Worm (Caenorhabditis elegans) whole organism, L3 larva: ENCODE measurements around the gene ugt-41.

Source experiments
- ZK546.5 ChIP-seq: sonication (generic microtip); optimal IDR thresholded peaks from 2 replicates; lab custom pipeline; 2017; ENCODE audit warnings: missing biosample characterization, missing genetic modification characterization
- aly-2 ChIP-seq: fragments of 150-350 bp; optimal IDR thresholded peaks from 2 replicates; lab custom pipeline; 2014; ENCODE audit warnings: missing biosample characterization, missing genetic modification characterization
- ama-1 ChIP-seq: fragments of 150-350 bp; optimal IDR thresholded peaks from 2 replicates; lab custom pipeline; 2018
- ceh-16 ChIP-seq: sonication (generic microtip); optimal IDR thresholded peaks from 2 replicates; lab custom pipeline; 2017; ENCODE audit warnings: missing biosample characterization, missing genetic modification characterization
- ceh-28 ChIP-seq: fragments of 150-350 bp; optimal IDR thresholded peaks from 2 replicates; lab custom pipeline; 2014; ENCODE audit warnings: missing biosample characterization, missing genetic modification reagents, missing genetic modification characterization
- ceh-82 ChIP-seq: fragments of 150-350 bp; optimal IDR thresholded peaks from 2 replicates; lab custom pipeline; 2014; ENCODE audit warnings: missing biosample characterization, missing genetic modification characterization
- ceh-9 ChIP-seq: sonication (generic microtip); optimal IDR thresholded peaks from 2 replicates; lab custom pipeline; 2018; ENCODE audit warnings: missing biosample characterization, missing genetic modification characterization
- daf-12 ChIP-seq: fragments of 150-350 bp; optimal IDR thresholded peaks from 2 replicates; lab custom pipeline; 2014; ENCODE audit warnings: missing biosample characterization, missing genetic modification reagents, missing genetic modification characterization
- egl-27 ChIP-seq: sonication (generic microtip); optimal IDR thresholded peaks from 4 replicates; lab custom pipeline; 2017; ENCODE audit warnings: missing biosample characterization, missing genetic modification reagents, missing genetic modification characterization
- egl-5 ChIP-seq: fragments of 150-350 bp; optimal IDR thresholded peaks from 2 replicates; lab custom pipeline; 2017; ENCODE audit warnings: missing biosample characterization, missing genetic modification reagents, missing genetic modification characterization, inconsistent platforms
- elt-1 ChIP-seq: fragments of 150-350 bp; optimal IDR thresholded peaks from 2 replicates; lab custom pipeline; 2014; ENCODE audit warnings: missing biosample characterization, missing genetic modification characterization
- elt-2 ChIP-seq: sonication (generic microtip); optimal IDR thresholded peaks from 2 replicates; lab custom pipeline; 2016; ENCODE audit warnings: missing genetic modification reagents, mild to moderate bottlenecking, missing genetic modification characterization, missing compliant biosample characterization
- eor-1 ChIP-seq, 2 experiments: fragments of 150-350 bp; optimal IDR thresholded peaks; 2 replicates each; lab custom pipeline; 2014 to 2018; ENCODE audit warnings: missing biosample characterization in 2 of 2, missing genetic modification characterization in 2 of 2
- fkh-2 ChIP-seq: fragments of 150-350 bp; optimal IDR thresholded peaks from 2 replicates; lab custom pipeline; 2014; ENCODE audit warnings: missing biosample characterization, missing genetic modification reagents, missing genetic modification characterization
- hmg-11 ChIP-seq: sonication (generic microtip); optimal IDR thresholded peaks from 2 replicates; lab custom pipeline; 2016; ENCODE audit warnings: missing genetic modification characterization, missing compliant biosample characterization
- jun-1 ChIP-seq: fragments of 150-350 bp; optimal IDR thresholded peaks from 2 replicates; lab custom pipeline; 2014; ENCODE audit warnings: missing biosample characterization, missing genetic modification reagents, missing genetic modification characterization
- lin-15B ChIP-seq: fragments of 150-350 bp; optimal IDR thresholded peaks from 2 replicates; lab custom pipeline; 2014; ENCODE audit warnings: missing biosample characterization, missing genetic modification characterization
- lsy-12 ChIP-seq: sonication (generic microtip); optimal IDR thresholded peaks from 2 replicates; lab custom pipeline; 2016; ENCODE audit warnings: mild to moderate bottlenecking, missing genetic modification characterization, missing compliant biosample characterization
- mdl-1 ChIP-seq: fragments of 150-350 bp; optimal IDR thresholded peaks from 2 replicates; lab custom pipeline; 2014; ENCODE audit warnings: missing biosample characterization, missing genetic modification characterization
- mml-1 ChIP-seq: fragments of 150-350 bp; sonication (generic microtip); optimal IDR thresholded peaks from 3 replicates; lab custom pipeline; 2014; ENCODE audit warnings: missing biosample characterization, missing genetic modification characterization
- nfya-1 ChIP-seq: sonication (generic microtip); optimal IDR thresholded peaks from 2 replicates; lab custom pipeline; 2017; ENCODE audit warnings: missing genetic modification characterization, mild to moderate bottlenecking, missing compliant biosample characterization, antibody characterized with exemption, moderate library complexity; ENCODE audit not compliant: insufficient read depth
- nhr-11 ChIP-seq: fragments of 150-350 bp; optimal IDR thresholded peaks from 2 replicates; lab custom pipeline; 2014; ENCODE audit warnings: missing biosample characterization, missing genetic modification characterization
- nhr-12 ChIP-seq: fragments of 150-350 bp; optimal IDR thresholded peaks from 2 replicates; lab custom pipeline; 2014; ENCODE audit warnings: missing biosample characterization, missing genetic modification characterization
- nhr-237 ChIP-seq: fragments of 150-350 bp; optimal IDR thresholded peaks from 2 replicates; lab custom pipeline; 2014; ENCODE audit warnings: missing biosample characterization, missing genetic modification characterization
- nhr-25 ChIP-seq: sonication (generic microtip); optimal IDR thresholded peaks from 2 replicates; lab custom pipeline; 2017; ENCODE audit warnings: missing biosample characterization, missing genetic modification characterization
- nhr-28 ChIP-seq: fragments of 150-350 bp; optimal IDR thresholded peaks from 2 replicates; lab custom pipeline; 2014; ENCODE audit warnings: missing biosample characterization, missing genetic modification characterization
- nhr-43 ChIP-seq: sonication (generic microtip); optimal IDR thresholded peaks from 2 replicates; lab custom pipeline; 2016; ENCODE audit warnings: mild to moderate bottlenecking, missing genetic modification characterization, missing compliant biosample characterization; ENCODE audit not compliant: poor library complexity, severe bottlenecking
- nhr-76 ChIP-seq: fragments of 150-350 bp; sonication (generic microtip); optimal IDR thresholded peaks from 5 replicates; lab custom pipeline; 2014; ENCODE audit warnings: missing biosample characterization, missing genetic modification characterization
- pha-4 ChIP-seq: fragments of 150-350 bp; optimal IDR thresholded peaks from 2 replicates; lab custom pipeline; 2014; ENCODE audit warnings: missing biosample characterization, missing genetic modification reagents, missing genetic modification characterization
- pqm-1 ChIP-seq: fragments of 150-350 bp; optimal IDR thresholded peaks from 2 replicates; lab custom pipeline; 2017; ENCODE audit warnings: missing biosample characterization, missing genetic modification characterization, inconsistent platforms
- sea-2 ChIP-seq: fragments of 150-350 bp; sonication (generic microtip); optimal IDR thresholded peaks from 4 replicates; lab custom pipeline; 2014; ENCODE audit warnings: missing biosample characterization, missing genetic modification reagents, missing genetic modification characterization
- tbx-2 ChIP-seq: sonication (generic microtip); optimal IDR thresholded peaks from 2 replicates; lab custom pipeline; 2016; ENCODE audit warnings: mild to moderate bottlenecking, missing genetic modification characterization, missing compliant biosample characterization
- unc-39 ChIP-seq: sonication (generic microtip); optimal IDR thresholded peaks from 4 replicates; lab custom pipeline; 2017; ENCODE audit warnings: missing biosample characterization, missing genetic modification characterization
- zag-1 ChIP-seq: fragments of 150-350 bp; optimal IDR thresholded peaks from 2 replicates; lab custom pipeline; 2014; ENCODE audit warnings: missing biosample characterization, missing genetic modification characterization
- ztf-11 ChIP-seq: fragments of 150-350 bp; optimal IDR thresholded peaks from 2 replicates; lab custom pipeline; 2014; ENCODE audit warnings: missing biosample characterization, missing genetic modification characterization
- ztf-4 ChIP-seq: fragments of 150-350 bp; optimal IDR thresholded peaks from 2 replicates; lab custom pipeline; 2014; ENCODE audit warnings: missing biosample characterization, missing genetic modification characterization

Gene ugt-41

ce11 chrV:7130974-7131373, 32.4 kb downstream of the ugt-41 start, which contains the start of gene srx-36:
srx-36 (minus strand) TSS chrV:7131074.
- TF ChIP-seq nhr-76 (tag; lab: Kevin White, UChicago) (no peak), ceh-82 (tag; lab: Kevin White, UChicago) (no peak), lsy-12 (tag; lab: Kevin White, UChicago) (no peak), nhr-11 (tag; lab: Kevin White, UChicago) (no peak), ZK546.5 (tag; lab: Kevin White, UChicago) (no peak), mml-1 (tag; lab: Kevin White, UChicago) (no peak), nhr-43 (tag; lab: Kevin White, UChicago) (no peak), lin-15B (tag; lab: Kevin White, UChicago) (no peak), zag-1 (tag; lab: Kevin White, UChicago) (no peak), sea-2 (no peak), ztf-11 (tag; lab: Kevin White, UChicago) (no peak), nfya-1 (no peak), jun-1 (no peak), tbx-2 (tag; lab: Kevin White, UChicago) (no peak), aly-2 (tag; lab: Kevin White, UChicago) (no peak), elt-2 (no peak), elt-1 (no peak)

ce11 chrV:7129460-7129859, 33.9 kb downstream of the ugt-41 start, which contains the start of gene T01C4.8:
T01C4.8 (minus strand) TSS chrV:7129560.
- no peak for TF ChIP-seq nhr-237 (tag; lab: Kevin White, UChicago)
- TF ChIP-seq eor-1 (tag; optimal IDR thresholded peaks at IDR 0.05; lab: Kevin White, UChicago), result no peak
- TF ChIP-seq egl-5 (tag; lab: Kevin White, UChicago), result no peak
- TF ChIP-seq ceh-82 (tag; lab: Kevin White, UChicago), result no peak
- TF ChIP-seq ceh-16 (tag; lab: Kevin White, UChicago), result no peak
- no peak for TF ChIP-seq nhr-12 (tag; lab: Kevin White, UChicago)
- no peak for TF ChIP-seq nhr-43 (tag; lab: Kevin White, UChicago)
- no peak for TF ChIP-seq ceh-9
- no peak for TF ChIP-seq mdl-1 (tag; lab: Kevin White, UChicago)
- TF ChIP-seq fkh-2 (tag; lab: Kevin White, UChicago), result no peak
- no peak for TF ChIP-seq nfya-1
- TF ChIP-seq unc-39, result no peak
- no peak for TF ChIP-seq pqm-1 (tag; lab: Kevin White, UChicago)

ce11 chrV:7123979-7124378, 39.4 kb downstream of the ugt-41 start:
- TF ChIP-seq hmg-11 (tag; lab: Kevin White, UChicago), result no peak
- TF ChIP-seq jun-1, result no peak
- TF ChIP-seq, all 47 proteins: peak for 0

- TF ChIP-seq ZK546.5 (tag; lab: Kevin White, UChicago) (no peak), pha-4 (tag; lab: Kevin White, UChicago) (peak; percentile 63)
Measured at ce11 chrV:7123188-7123708, 40.1 kb downstream of the ugt-41 start, which contains the start of gene lmd-5. lmd-5 (plus strand) TSS chrV:7123658.

- no peak for TF ChIP-seq jun-1
- TF ChIP-seq ztf-4, result no peak
- no peak for TF ChIP-seq mml-1 (tag; lab: Kevin White, UChicago)
- TF ChIP-seq ZK546.5 (tag; lab: Kevin White, UChicago), result no peak
- no peak for TF ChIP-seq nhr-76 (tag; lab: Kevin White, UChicago)
- TF ChIP-seq egl-27 (tag; lab: Kevin White, UChicago), result no peak
- no peak for TF ChIP-seq daf-12 (tag; lab: Kevin White, UChicago)
- TF ChIP-seq nhr-28 (tag; lab: Kevin White, UChicago), result no peak
- no peak for TF ChIP-seq nhr-12 (tag; lab: Kevin White, UChicago)
- no peak for TF ChIP-seq nfya-1
- no peak for TF ChIP-seq zag-1 (tag; lab: Kevin White, UChicago)
- TF ChIP-seq ceh-28 (tag; lab: Kevin White, UChicago), result no peak
- TF ChIP-seq ama-1 (lab: Kevin White, UChicago), result no peak
- TF ChIP-seq pqm-1 (tag; lab: Kevin White, UChicago), result no peak
- no peak for TF ChIP-seq elt-1
- no peak for TF ChIP-seq unc-39
- TF ChIP-seq nhr-43 (tag; lab: Kevin White, UChicago), result no peak
- no peak for TF ChIP-seq nhr-25 (tag; lab: Kevin White, UChicago)
Measured at ce11 chrV:7120168-7120567, 43.2 kb downstream of the ugt-41 start, which contains the start of gene srx-34. srx-34 (minus strand) TSS chrV:7120268.
